Worm (Caenorhabditis elegans) whole organism, L1 larva: ENCODE measurements around the gene H02F09.3.

Experiments used
- C04F5.9 ChIP-seq: sonication (generic microtip); optimal IDR thresholded peaks from 2 replicates; lab custom pipeline; 2016; ENCODE audit warnings: missing genetic modification characterization, missing compliant biosample characterization
- C16A3.4 ChIP-seq: fragments of 150-350 bp; optimal IDR thresholded peaks from 2 replicates; lab custom pipeline; 2014; ENCODE audit warnings: missing biosample characterization, missing genetic modification characterization
- C34B4.2 ChIP-seq: sonication (generic microtip); optimal IDR thresholded peaks from 2 replicates; lab custom pipeline; 2017; ENCODE audit warnings: mild to moderate bottlenecking, missing genetic modification characterization, missing compliant biosample characterization
- aha-1 ChIP-seq: fragments of 150-350 bp; optimal IDR thresholded peaks from 2 replicates; lab custom pipeline; 2014; ENCODE audit warnings: missing biosample characterization, missing genetic modification characterization
- alr-1 ChIP-seq: fragments of 200-800 bp; sonication (Bioruptor generic); optimal IDR thresholded peaks from 2 replicates; lab custom pipeline; 2018; ENCODE audit warnings: borderline replicate concordance, mild to moderate bottlenecking, missing genetic modification characterization, missing compliant biosample characterization
- blmp-1 ChIP-seq: fragments of 150-350 bp; optimal IDR thresholded peaks from 2 replicates; lab custom pipeline; 2014; ENCODE audit warnings: missing biosample characterization, missing genetic modification characterization
- ceh-82 ChIP-seq, 3 experiments: fragments of 150-350 bp in 1 of 3; sonication (generic microtip) in 2 of 3; optimal IDR thresholded peaks; 2 replicates each; lab custom pipeline; 2014 to 2017; ENCODE audit warnings: missing biosample characterization in 3 of 3, missing genetic modification characterization in 3 of 3
- ceh-90 ChIP-seq: sonication (generic microtip); optimal IDR thresholded peaks from 2 replicates; lab custom pipeline; 2016; ENCODE audit warnings: missing genetic modification characterization, missing compliant biosample characterization
- efl-1 ChIP-seq, 4 experiments: fragments of 150-350 bp; optimal IDR thresholded peaks in 3 of 4; peaks in 1 of 4; 1 replicate in 1 of 4; 2 replicates in 3 of 4; lab custom pipeline; 2014; ENCODE audit warnings: missing biosample characterization in 2 of 4, missing genetic modification characterization in 2 of 4, missing genetic modification reagents in 2 of 4
- elt-3 ChIP-seq, 6 experiments: fragments of 150-350 bp in 1 of 6; sonication (generic microtip); optimal IDR thresholded peaks; 2 replicates each; lab custom pipeline; 2017 to 2018; ENCODE audit warnings: missing biosample characterization in 6 of 6, missing genetic modification characterization in 6 of 6, inconsistent platforms in 1 of 6
- ets-5 ChIP-seq: fragments of 200-800 bp; sonication (Bioruptor generic); IDR thresholded peaks from 2 replicates; pipeline ENCODE4 v1.3.6; 2022; ENCODE audit warnings: missing genetic modification characterization, missing compliant biosample characterization
- fkh-8 ChIP-seq: sonication (generic microtip); optimal IDR thresholded peaks from 2 replicates; lab custom pipeline; 2016; ENCODE audit warnings: mild to moderate bottlenecking, missing genetic modification characterization, missing compliant biosample characterization
- isw-1 ChIP-seq: fragments of 200-800 bp; sonication (Bioruptor generic); IDR thresholded peaks from 2 replicates; pipeline ENCODE4 v1.3.6; 2022; ENCODE audit warnings: missing genetic modification characterization, missing compliant biosample characterization
- lin-13 ChIP-seq: fragments of 150-350 bp; optimal IDR thresholded peaks from 2 replicates; lab custom pipeline; 2014; ENCODE audit warnings: missing biosample characterization, missing genetic modification reagents, missing genetic modification characterization
- lin-14 ChIP-seq: fragments of 200-800 bp; sonication (Bioruptor generic); optimal IDR thresholded peaks from 2 replicates; lab custom pipeline; 2018; ENCODE audit warnings: mild to moderate bottlenecking, missing genetic modification characterization, moderate library complexity, missing compliant biosample characterization
- lin-35 ChIP-seq, 2 experiments: fragments of 150-350 bp; optimal IDR thresholded peaks; 2 replicates each; lab custom pipeline; 2014; ENCODE audit warnings: missing biosample characterization in 2 of 2, missing genetic modification characterization in 2 of 2, missing genetic modification reagents in 2 of 2
- lir-3 ChIP-seq: sonication (generic microtip); optimal IDR thresholded peaks from 2 replicates; lab custom pipeline; 2016; ENCODE audit warnings: mild to moderate bottlenecking, missing genetic modification characterization, moderate library complexity, missing compliant biosample characterization; ENCODE audit not compliant: poor library complexity
- lsy-2 ChIP-seq, 2 experiments: fragments of 150-350 bp; optimal IDR thresholded peaks; 2 replicates each; lab custom pipeline; 2014; ENCODE audit warnings: missing biosample characterization in 2 of 2, missing genetic modification characterization in 2 of 2
- mab-9 ChIP-seq: fragments of 200-800 bp; sonication (Bioruptor generic); IDR thresholded peaks from 2 replicates; pipeline ENCODE4 v1.3.6; 2022; ENCODE audit warnings: missing genetic modification reagents, missing genetic modification characterization, missing compliant biosample characterization
- mdl-1 ChIP-seq, 2 experiments: fragments of 150-350 bp; optimal IDR thresholded peaks; 2 replicates each; lab custom pipeline; 2014 to 2017; ENCODE audit warnings: missing biosample characterization in 2 of 2, missing genetic modification characterization in 2 of 2, inconsistent platforms in 1 of 2
- mep-1 ChIP-seq: fragments of 150-350 bp; optimal IDR thresholded peaks from 2 replicates; lab custom pipeline; 2014; ENCODE audit warnings: missing biosample characterization, missing genetic modification characterization
- nhr-11 ChIP-seq: fragments of 150-350 bp; optimal IDR thresholded peaks from 2 replicates; lab custom pipeline; 2014; ENCODE audit warnings: missing biosample characterization, missing genetic modification characterization
- nhr-12 ChIP-seq: sonication (generic microtip); optimal IDR thresholded peaks from 2 replicates; lab custom pipeline; 2017; ENCODE audit warnings: missing biosample characterization, missing genetic modification characterization
- nhr-19 ChIP-seq: fragments of 200-800 bp; sonication (Bioruptor generic); conservative IDR thresholded peaks from 2 replicates; pipeline ENCODE4 v1.3.6; 2022; ENCODE audit warnings: missing genetic modification characterization, missing compliant biosample characterization
- nhr-20 ChIP-seq: sonication (generic microtip); optimal IDR thresholded peaks from 2 replicates; lab custom pipeline; 2016; ENCODE audit warnings: mild to moderate bottlenecking, missing genetic modification characterization, missing compliant biosample characterization
- nhr-47 ChIP-seq: sonication (generic microtip); optimal IDR thresholded peaks from 2 replicates; lab custom pipeline; 2016; ENCODE audit warnings: mild to moderate bottlenecking, missing genetic modification characterization, moderate library complexity, missing compliant biosample characterization
- nhr-71 ChIP-seq: sonication (generic microtip); optimal IDR thresholded peaks from 2 replicates; lab custom pipeline; 2016; ENCODE audit warnings: mild to moderate bottlenecking, missing genetic modification characterization, moderate library complexity, missing compliant biosample characterization
- nhr-85 ChIP-seq: sonication (generic microtip); peaks from one replicate; lab custom pipeline; 2016; ENCODE audit warnings: missing genetic modification characterization, inconsistent platforms, missing compliant biosample characterization
- nhr-90 ChIP-seq: sonication (generic microtip); optimal IDR thresholded peaks from 2 replicates; lab custom pipeline; 2016; ENCODE audit warnings: mild to moderate bottlenecking, missing genetic modification characterization, missing compliant biosample characterization; ENCODE audit not compliant: poor library complexity
- pag-3 ChIP-seq: sonication (generic microtip); optimal IDR thresholded peaks from 2 replicates; lab custom pipeline; 2017; ENCODE audit warnings: missing genetic modification characterization, mild to moderate bottlenecking, missing compliant biosample characterization, antibody characterized with exemption, borderline replicate concordance; ENCODE audit not compliant: insufficient read depth
- pax-3 ChIP-seq: fragments of 200-800 bp; sonication (Bioruptor generic); optimal IDR thresholded peaks from 2 replicates; lab custom pipeline; 2018; ENCODE audit warnings: mild to moderate bottlenecking, missing genetic modification characterization, moderate library complexity, missing compliant biosample characterization
- rnt-1 ChIP-seq: sonication (generic microtip); optimal IDR thresholded peaks from 2 replicates; lab custom pipeline; 2016; ENCODE audit warnings: mild to moderate bottlenecking, missing genetic modification characterization, moderate library complexity, missing compliant biosample characterization
- skn-1 ChIP-seq: fragments of 150-350 bp; optimal IDR thresholded peaks from 2 replicates; lab custom pipeline; 2014; ENCODE audit warnings: missing biosample characterization, missing genetic modification characterization
- snu-23 ChIP-seq: sonication (generic microtip); optimal IDR thresholded peaks from 2 replicates; lab custom pipeline; 2016; ENCODE audit warnings: missing genetic modification characterization, missing compliant biosample characterization
- sptf-1 ChIP-seq: fragments of 150-350 bp; optimal IDR thresholded peaks from 2 replicates; lab custom pipeline; 2014; ENCODE audit warnings: missing biosample characterization, missing genetic modification characterization
- sup-37 ChIP-seq: fragments of 200-800 bp; sonication (Bioruptor generic); optimal IDR thresholded peaks from 2 replicates; lab custom pipeline; 2018; ENCODE audit warnings: mild to moderate bottlenecking, missing genetic modification characterization, missing compliant biosample characterization
- tlp-1 ChIP-seq: fragments of 150-350 bp; optimal IDR thresholded peaks from 2 replicates; lab custom pipeline; 2014; ENCODE audit warnings: missing biosample characterization, missing genetic modification characterization
- unc-30 ChIP-seq: sonication (generic microtip); optimal IDR thresholded peaks from 2 replicates; lab custom pipeline; 2017; ENCODE audit warnings: missing biosample characterization, missing genetic modification characterization
- unc-62 ChIP-seq: fragments of 150-350 bp; optimal IDR thresholded peaks from 2 replicates; lab custom pipeline; 2014; ENCODE audit warnings: missing biosample characterization, missing genetic modification reagents, missing genetic modification characterization
- unc-86 ChIP-seq: sonication (generic microtip); optimal IDR thresholded peaks from 2 replicates; lab custom pipeline; 2016; ENCODE audit warnings: missing genetic modification characterization, missing compliant biosample characterization
- unc-98 ChIP-seq: fragments of 200-800 bp; sonication (Bioruptor generic); IDR thresholded peaks from 2 replicates; pipeline ENCODE4 v1.3.6; 2022; ENCODE audit warnings: missing genetic modification characterization, missing compliant biosample characterization
- ztf-11 ChIP-seq, 2 experiments: sonication (generic microtip); optimal IDR thresholded peaks; 2 replicates each; lab custom pipeline; 2016 to 2017; ENCODE audit warnings: missing genetic modification characterization in 2 of 2, missing biosample characterization in 1 of 2, missing compliant biosample characterization in 1 of 2
- ztf-4 ChIP-seq: fragments of 150-350 bp; optimal IDR thresholded peaks from 2 replicates; lab custom pipeline; 2014; ENCODE audit warnings: missing biosample characterization, missing genetic modification characterization

H02F09.3 gene

ce11 chrX:1524559-1524958, 43.9 kb upstream of the H02F09.3 start (continued):
- TF ChIP-seq ets-5 (GFP tag; lab: Robert Waterston, UW) (no peak), isw-1 (no peak), lir-3 (tag; lab: Kevin White, UChicago) (no peak), sptf-1 (no peak), nhr-47 (tag; lab: Kevin White, UChicago) (peak; percentile 35), alr-1 (tag; lab: Kevin White, UChicago) (no peak), C34B4.2 (no peak), nhr-11 (tag; lab: Kevin White, UChicago) (no peak), mab-9 (no peak), mdl-1 (tag; optimal IDR thresholded peaks at IDR 0.05; lab: Kevin White, UChicago) (peak in 1 of 2 experiments; percentile 5), efl-1 (optimal IDR thresholded peaks at IDR 0.05; lab: Kevin White, UChicago) (peak in 1 of 2 experiments; percentile 6), efl-1 (GFP tag; optimal IDR thresholded peaks at IDR 0.05 in 1 of 2; lab: Kevin White, UChicago) (no peak), fkh-8 (tag; lab: Kevin White, UChicago) (no peak), rnt-1 (peak; percentile 70), aha-1 (tag; lab: Kevin White, UChicago) (no peak), ceh-82 (tag; optimal IDR thresholded peaks at IDR 0.05; lab: Kevin White, UChicago) (peak; percentile 1 to 38 (median 8)), lin-13 (GFP tag; lab: Kevin White, UChicago) (no peak), ceh-90 (no peak), nhr-19 (GFP tag; lab: Robert Waterston, UW) (0 out of 2 replicates have a peak, but pooled peaks have one; percentile 13), unc-62 (GFP tag; lab: Kevin White, UChicago) (no peak), pax-3 (no peak), unc-30 (tag; lab: Kevin White, UChicago) (no peak)

ce11 chrX:1525511-1526172, 42.8 kb upstream of the H02F09.3 start:
- TF ChIP-seq blmp-1 (tag; lab: Kevin White, UChicago) (peak; percentile 5), nhr-11 (tag; lab: Kevin White, UChicago) (no peak)

- TF ChIP-seq C04F5.9 (tag; lab: Kevin White, UChicago) (no peak), tlp-1 (tag; lab: Kevin White, UChicago) (no peak), unc-86 (tag; lab: Kevin White, UChicago) (no peak), rnt-1 (peak; percentile 24), C16A3.4 (tag; lab: Kevin White, UChicago) (peak; percentile 16), pax-3 (no peak), mab-9 (0 out of 2 replicates have a peak, but pooled peaks have one; percentile 8), blmp-1 (tag; lab: Kevin White, UChicago) (peak; percentile 69), skn-1 (tag; lab: Kevin White, UChicago) (peak; percentile 70), ztf-11 (tag; optimal IDR thresholded peaks at IDR 0.05; lab: Kevin White, UChicago) (no peak), lin-14 (GFP tag; lab: Kevin White, UChicago) (peak; percentile 76), lsy-2 (tag; optimal IDR thresholded peaks at IDR 0.05; lab: Kevin White, UChicago) (peak in 1 of 2 experiments; percentile 35), nhr-71 (tag; lab: Kevin White, UChicago) (peak; percentile 54), sup-37 (GFP tag; lab: Kevin White, UChicago) (no peak), elt-3 (tag; optimal IDR thresholded peaks at IDR 0.05; lab: Kevin White, UChicago) (peak in 2 of 6 experiments; percentile 38 to 56), nhr-47 (tag; lab: Kevin White, UChicago) (peak; percentile 35), ceh-82 (tag; optimal IDR thresholded peaks at IDR 0.05; lab: Kevin White, UChicago) (peak in 1 of 3 experiments; percentile 10), nhr-85 (tag; lab: Kevin White, UChicago) (peak; percentile 91), ztf-4 (tag; lab: Kevin White, UChicago) (no peak), nhr-12 (no peak), nhr-20 (tag; lab: Kevin White, UChicago) (peak; percentile 76), mep-1 (tag; lab: Kevin White, UChicago) (peak; percentile 70), nhr-90 (tag; lab: Kevin White, UChicago) (peak; percentile 53), pag-3 (peak; percentile 10), lin-35 (GFP tag; optimal IDR thresholded peaks at IDR 0.05; lab: Kevin White, UChicago) (peak in 1 of 2 experiments; percentile 45), snu-23 (peak; percentile 81), unc-98 (no peak), efl-1 (optimal IDR thresholded peaks at IDR 0.05; lab: Kevin White, UChicago) (no peak), efl-1 (GFP tag; optimal IDR thresholded peaks at IDR 0.05 in 1 of 2; lab: Kevin White, UChicago) (peak in 1 of 2 experiments; percentile 76), mdl-1 (tag; optimal IDR thresholded peaks at IDR 0.05; lab: Kevin White, UChicago) (peak in 1 of 2 experiments; percentile 48), lir-3 (tag; lab: Kevin White, UChicago) (no peak)
Observed at ce11 chrX:1527338-1527737, 41.1 kb upstream of the H02F09.3 start.
